Worm (Caenorhabditis elegans) whole organism, young adult: ENCODE results near the gene F14H3.5.

Experiments
- Y95B8A.8 ChIP-seq: fragments of 200-800 bp; sonication (Bioruptor generic); IDR thresholded peaks from 2 replicates; pipeline ENCODE4 v1.3.6; 2022; ENCODE audit warnings: missing genetic modification reagents, missing genetic modification characterization, missing compliant biosample characterization
- ceh-91 ChIP-seq: fragments of 200-800 bp; sonication (Bioruptor generic); IDR thresholded peaks from 2 replicates; pipeline ENCODE4 v1.3.6; 2022; ENCODE audit warnings: missing genetic modification reagents, missing genetic modification characterization, missing compliant biosample characterization
- chd-7 ChIP-seq: sonication (generic microtip); optimal IDR thresholded peaks from 2 replicates; lab custom pipeline; 2016; ENCODE audit warnings: mild to moderate bottlenecking, missing genetic modification characterization, moderate library complexity, missing compliant biosample characterization
- dpl-1 ChIP-seq: fragments of 150-350 bp; optimal IDR thresholded peaks from 2 replicates; lab custom pipeline; 2014; ENCODE audit warnings: missing biosample characterization, missing genetic modification reagents, missing genetic modification characterization
- rcor-1 ChIP-seq: fragments of 200-800 bp; sonication (Bioruptor generic); IDR thresholded peaks from 2 replicates; pipeline ENCODE4 v1.3.6; 2022; ENCODE audit warnings: missing genetic modification reagents, missing genetic modification characterization, missing compliant biosample characterization
- snpc-4 ChIP-seq, 5 experiments: fragments of 150-350 bp in 1 of 5; sonication (generic microtip) in 4 of 5; optimal IDR thresholded peaks; 2 replicates each; lab custom pipeline; 2014 to 2018; ENCODE audit warnings: missing genetic modification characterization in 5 of 5, missing biosample characterization in 3 of 5, antibody characterized with exemption in 2 of 5, mild to moderate bottlenecking in 2 of 5, missing compliant biosample characterization in 2 of 5, missing genotype in 2 of 5, moderate library complexity in 2 of 5, missing genetic modification reagents in 1 of 5
- unc-62 ChIP-seq: fragments of 150-350 bp; optimal IDR thresholded peaks from 2 replicates; lab custom pipeline; 2014; ENCODE audit warnings: missing biosample characterization, missing genetic modification reagents, missing genetic modification characterization

DNA sequence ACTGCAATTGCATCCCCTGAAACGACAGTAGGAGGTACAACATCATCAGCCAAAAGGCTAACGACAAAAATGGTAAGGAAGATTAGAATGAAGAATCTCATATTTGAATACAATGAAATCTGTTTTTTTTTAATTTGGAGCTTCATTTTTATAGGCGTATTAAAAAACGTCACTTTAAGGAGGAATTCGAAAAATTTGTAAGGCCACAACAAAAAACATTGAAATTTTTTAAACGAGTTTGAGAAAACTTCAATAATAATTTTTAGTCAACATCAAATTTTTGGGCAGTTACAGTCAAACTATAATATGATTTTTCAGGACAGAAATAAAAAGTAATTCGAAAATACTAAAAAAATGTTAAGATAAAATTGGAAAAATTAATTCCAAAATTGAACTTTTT, 5.9 kb upstream of the F14H3.5 start, which contains the start of gene F14H3.14:
- no peak for TF ChIP-seq unc-62 (GFP tag; lab: Kevin White, UChicago)
- no peak for TF ChIP-seq dpl-1
- no peak for TF ChIP-seq ceh-91 (GFP tag; lab: Robert Waterston, UW)
- no peak for TF ChIP-seq rcor-1 (GFP tag; lab: Robert Waterston, UW)
- TF ChIP-seq Y95B8A.8 (GFP tag; lab: Robert Waterston, UW): no peak
- no peak for TF ChIP-seq chd-7 (tag; lab: Kevin White, UChicago)
- TF ChIP-seq snpc-4 (GFP tag; optimal IDR thresholded peaks at IDR 0.05; lab: Kevin White, UChicago): no peak
- no peak for TF ChIP-seq snpc-4 (tag; optimal IDR thresholded peaks at IDR 0.05; lab: Kevin White, UChicago)
